Fruit fly (Drosophila melanogaster) whole organism: ENCODE results near the gene CG43295.

Experiments used
- EcR ChIP-seq, 2 experiments: fragments of >200 bp; optimal IDR thresholded peaks; 2 replicates each; lab custom pipeline; 2017; ENCODE audit warnings: missing biosample characterization in 2 of 2, missing genetic modification characterization in 2 of 2, missing genetic modification reagents in 2 of 2
- pan ChIP-seq: fragments of >200 bp; optimal IDR thresholded peaks from 2 replicates; lab custom pipeline; 2017
- psq ChIP-seq: fragments of >200 bp; optimal IDR thresholded peaks from 2 replicates; lab custom pipeline; 2017
- usp ChIP-seq: fragments of >200 bp; optimal IDR thresholded peaks from 2 replicates; lab custom pipeline; 2017; ENCODE audit warnings: missing biosample characterization, missing genetic modification characterization, mixed read lengths

- no peak for TF ChIP-seq pan (lab: Kevin White, UChicago)
- TF ChIP-seq usp (GFP tag; lab: Kevin White, UChicago), result no peak
- TF ChIP-seq EcR (GFP tag; optimal IDR thresholded peaks at IDR 0.05; lab: Kevin White, UChicago), result no peak
- no peak for TF ChIP-seq psq (lab: Kevin White, UChicago)
Observed at dm6 chr3L:16151742-16152141, 46.1 kb downstream of the CG43295 start.
